Worm (Caenorhabditis elegans) whole organism, L4/young adult: ENCODE data around the gene ncx-5.

ENCODE experiments used
- W03F9.2 ChIP-seq: fragments of 150-350 bp; optimal IDR thresholded peaks from 2 replicates; lab custom pipeline; 2014; ENCODE audit warnings: missing biosample characterization, missing genetic modification characterization
- dao-5 ChIP-seq: sonication (generic microtip); optimal IDR thresholded peaks from 2 replicates; lab custom pipeline; 2016; ENCODE audit warnings: missing genotype, missing genetic modification characterization, moderate library complexity, missing compliant biosample characterization

- TF ChIP-seq dao-5 (tag; lab: Kevin White, UChicago) (no peak), W03F9.2 (tag; lab: Kevin White, UChicago) (no peak)
Measured at ce11 chrV:10503011-10503410, 13.1 kb upstream of the ncx-5 start, which contains the start of gene C35A5.11.
